Worm (Caenorhabditis elegans) whole organism, L4/young adult: ENCODE results near the gene ZK470.6.

ENCODE experiments used
- W03F9.2 ChIP-seq: fragments of 150-350 bp; optimal IDR thresholded peaks from 2 replicates; lab custom pipeline; 2014; ENCODE audit warnings: missing biosample characterization, missing genetic modification characterization
- dao-5 ChIP-seq: sonication (generic microtip); optimal IDR thresholded peaks from 2 replicates; lab custom pipeline; 2016; ENCODE audit warnings: missing genotype, missing genetic modification characterization, moderate library complexity, missing compliant biosample characterization
- him-1 ChIP-seq: sonication (generic microtip); optimal IDR thresholded peaks from 2 replicates; lab custom pipeline; 2016; ENCODE audit warnings: missing genotype, missing genetic modification reagents, missing genetic modification characterization, missing compliant biosample characterization

- no peak for TF ChIP-seq dao-5 (tag; lab: Kevin White, UChicago)
- no peak for TF ChIP-seq W03F9.2 (tag; lab: Kevin White, UChicago)
- no peak for TF ChIP-seq him-1
These were observed 45.1 kb downstream of the ZK470.6 start for ce11 chrX:4132243-4132642.
